Worm (Caenorhabditis elegans) whole organism, young adult: ENCODE data around the gene F35D2.1.

ENCODE experiments used
- akir-1 ChIP-seq: fragments of 200-800 bp; sonication (Bioruptor generic); optimal IDR thresholded peaks from 2 replicates; lab custom pipeline; 2018; ENCODE audit warnings: mild to moderate bottlenecking, missing genetic modification characterization, moderate library complexity, missing compliant biosample characterization
- ama-1 ChIP-seq, 3 experiments: fragments of 150-350 bp in 1 of 3; sonication (generic microtip) in 2 of 3; optimal IDR thresholded peaks; 2 replicates each; lab custom pipeline; 2014 to 2018; ENCODE audit warnings: missing biosample characterization in 2 of 3, missing genetic modification characterization in 2 of 3, missing genetic modification reagents in 2 of 3
- bed-2 ChIP-seq: fragments of 200-800 bp; sonication (Bioruptor generic); IDR thresholded peaks from 2 replicates; pipeline ENCODE4 v1.3.6; 2022; ENCODE audit warnings: missing genetic modification reagents, missing genetic modification characterization, missing compliant biosample characterization
- efl-1 ChIP-seq: fragments of 150-350 bp; optimal IDR thresholded peaks from 2 replicates; lab custom pipeline; 2014; ENCODE audit warnings: missing biosample characterization, missing genetic modification reagents, missing genetic modification characterization
- gei-17 ChIP-seq: fragments of 200-800 bp; sonication (Bioruptor generic); optimal IDR thresholded peaks from 2 replicates; lab custom pipeline; 2018; ENCODE audit warnings: mild to moderate bottlenecking, missing genetic modification characterization, missing compliant biosample characterization

DNA sequence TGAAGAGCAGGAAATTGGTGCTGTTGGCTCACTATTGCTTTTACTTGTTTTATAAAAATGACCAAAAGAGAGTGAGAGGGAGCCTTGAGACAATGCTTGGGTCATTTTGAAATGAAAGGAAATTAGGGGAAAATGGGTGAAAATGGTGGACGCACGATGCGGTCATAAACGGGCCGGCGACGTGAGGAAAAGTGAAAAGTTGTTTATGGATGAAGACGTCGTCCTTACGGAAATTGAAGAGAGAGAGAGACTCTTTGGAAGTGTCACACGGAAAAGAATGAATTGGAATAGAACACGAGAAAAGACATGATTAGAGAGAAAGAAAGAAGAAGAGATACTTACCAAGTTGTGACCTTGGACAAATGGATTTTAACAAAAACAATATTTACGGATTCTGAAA lies 45.8 kb downstream of the F35D2.1 start:
- TF ChIP-seq efl-1 (GFP tag; lab: Kevin White, UChicago), result no peak
- no peak for TF ChIP-seq bed-2 (GFP tag; lab: Robert Waterston, UW)
- no peak for TF ChIP-seq ama-1 (optimal IDR thresholded peaks at IDR 0.05; lab: Kevin White, UChicago)
- no peak for TF ChIP-seq ama-1 (GFP tag; optimal IDR thresholded peaks at IDR 0.05; lab: Kevin White, UChicago)
- TF ChIP-seq gei-17 (GFP tag; lab: Kevin White, UChicago), result no peak
- no peak for TF ChIP-seq akir-1 (GFP tag; lab: Kevin White, UChicago)
